Fruit fly (Drosophila melanogaster): Measurements from ENCODE around the gene Task7.
A peak's percentile ranks its signal among the peaks of the same experiment; 100 is the strongest.

Task7 gene

DNA sequence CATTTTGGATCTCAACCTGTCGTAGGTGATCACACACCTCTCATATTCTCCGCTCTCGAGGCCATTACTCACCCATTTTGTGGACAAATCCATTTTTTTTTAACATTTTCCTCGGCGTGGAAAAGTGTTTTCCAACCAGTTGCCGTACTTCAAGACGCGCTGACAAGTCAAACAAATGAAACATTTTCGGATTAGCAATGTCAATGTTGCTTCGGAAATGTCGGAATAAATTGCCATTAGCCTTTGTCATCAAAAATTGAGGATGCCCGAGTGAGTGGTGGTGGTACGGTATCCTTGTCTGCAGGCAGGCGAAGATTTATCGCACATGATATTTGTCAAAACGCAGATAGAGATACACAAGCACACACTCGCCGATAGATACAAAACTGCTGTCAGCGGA, 15.2 kb upstream of the Task7 start:
- no peak for TF ChIP-seq sv (GFP tag; optimal IDR thresholded peaks at IDR 0.05)
- TF ChIP-seq ey (GFP tag; optimal IDR thresholded peaks at IDR 0.05): no peak
- TF ChIP-seq dmrt93B (GFP tag; optimal IDR thresholded peaks at IDR 0.05): no peak
- no peak for TF ChIP-seq Abd-B (GFP tag; optimal IDR thresholded peaks at IDR 0.05)
- TF ChIP-seq br (GFP tag; optimal IDR thresholded peaks at IDR 0.05): no peak
- no peak for TF ChIP-seq N (GFP tag; optimal IDR thresholded peaks at IDR 0.05)
- no peak for TF ChIP-seq Myc (optimal IDR thresholded peaks at IDR 0.05)
- no peak for TF ChIP-seq lola (GFP tag; optimal IDR thresholded peaks at IDR 0.05)
- no peak for TF ChIP-seq CrebA (GFP tag; optimal IDR thresholded peaks at IDR 0.05; ENCODE audit: borderline replicate concordance)
- no peak for TF ChIP-seq CG9705 (GFP tag; optimal IDR thresholded peaks at IDR 0.05)
- TF ChIP-seq Rel (GFP tag; optimal IDR thresholded peaks at IDR 0.05): no peak
- no peak for TF ChIP-seq Rel (tag; optimal IDR thresholded peaks at IDR 0.05)
- no peak for TF ChIP-seq jim (GFP tag; optimal IDR thresholded peaks at IDR 0.05)
- TF ChIP-seq dsf (GFP tag; optimal IDR thresholded peaks at IDR 0.05; ENCODE audit: borderline replicate concordance): no peak
- TF ChIP-seq Dfd (GFP tag; optimal IDR thresholded peaks at IDR 0.05): no peak
- no peak for TF ChIP-seq Hr83 (GFP tag; optimal IDR thresholded peaks at IDR 0.05; ENCODE audit: poor library complexity, severe bottlenecking)
- no peak for TF ChIP-seq woc (GFP tag; optimal IDR thresholded peaks at IDR 0.05)

DNA sequence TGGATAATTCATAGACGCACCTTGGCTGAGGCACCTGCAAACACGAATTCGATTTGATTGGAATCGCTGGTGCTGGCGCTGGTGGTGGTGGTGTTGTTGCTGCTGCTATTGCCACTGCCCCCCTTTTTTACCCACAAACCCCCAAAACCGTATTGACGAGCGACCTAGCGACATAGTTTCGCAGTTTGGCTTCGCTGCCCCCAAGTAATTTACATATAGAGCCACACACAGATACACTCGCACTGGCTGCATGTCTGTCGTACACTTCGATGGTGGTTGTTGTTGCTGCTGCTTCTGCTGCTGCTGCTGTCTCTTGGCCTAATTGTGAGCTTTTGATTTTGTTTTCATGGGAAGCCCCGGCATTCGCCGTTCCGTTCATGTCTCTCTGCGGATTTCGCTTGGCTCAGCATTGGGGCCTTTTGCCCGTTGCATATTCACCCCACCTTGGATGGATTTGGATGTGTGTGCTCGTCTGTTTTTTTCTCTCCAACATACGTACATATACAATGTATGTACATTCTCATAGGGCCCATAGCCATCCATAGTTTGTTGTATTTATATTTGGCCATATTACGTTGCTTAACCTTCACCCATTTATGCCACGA, 12.1 kb upstream of the Task7 start:
- TF ChIP-seq woc (GFP tag; optimal IDR thresholded peaks at IDR 0.05) (no peak), Rel (GFP tag; optimal IDR thresholded peaks at IDR 0.05) (no peak), Rel (tag; optimal IDR thresholded peaks at IDR 0.05) (peak; percentile 31), HLH106 (tag; optimal IDR thresholded peaks at IDR 0.05) (no peak), Myc (optimal IDR thresholded peaks at IDR 0.05) (no peak)

DNA sequence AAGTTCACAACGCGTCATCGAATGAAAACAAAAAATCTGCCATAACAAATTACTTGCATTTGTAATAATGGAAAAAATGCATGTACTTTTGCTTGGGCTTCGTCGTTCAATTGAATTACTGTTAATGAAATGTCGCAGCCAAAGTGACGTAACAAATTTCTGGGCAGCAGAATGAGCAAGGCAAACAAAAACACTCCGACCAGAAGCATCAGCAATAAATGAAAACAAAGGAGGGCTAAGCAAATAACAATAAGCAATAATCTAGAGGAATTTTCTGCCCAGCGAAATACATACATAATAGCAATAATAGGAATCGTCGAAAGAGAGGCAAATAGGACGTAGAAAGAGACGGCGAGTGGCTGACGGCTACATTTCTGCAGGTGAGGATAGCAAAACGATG, 10.2 kb upstream of the Task7 start:
- TF ChIP-seq Rel (GFP tag; optimal IDR thresholded peaks at IDR 0.05): no peak
- TF ChIP-seq Rel (tag; optimal IDR thresholded peaks at IDR 0.05): no peak
- TF ChIP-seq dsf (GFP tag; optimal IDR thresholded peaks at IDR 0.05; ENCODE audit: borderline replicate concordance): no peak
- TF ChIP-seq rgr (GFP tag; optimal IDR thresholded peaks at IDR 0.05): no peak
- TF ChIP-seq Abd-B (GFP tag; optimal IDR thresholded peaks at IDR 0.05): no peak
- no peak for TF ChIP-seq HLH106 (tag; optimal IDR thresholded peaks at IDR 0.05)
- no peak for TF ChIP-seq dmrt93B (GFP tag; optimal IDR thresholded peaks at IDR 0.05)
- TF ChIP-seq lola (GFP tag; optimal IDR thresholded peaks at IDR 0.05): no peak
- TF ChIP-seq brk (GFP tag; optimal IDR thresholded peaks at IDR 0.05): no peak
- TF ChIP-seq usp (GFP tag; optimal IDR thresholded peaks at IDR 0.05): no peak
- TF ChIP-seq Dif (GFP tag; optimal IDR thresholded peaks at IDR 0.05; ENCODE audit: partially characterized antibody): no peak
- TF ChIP-seq h (GFP tag; optimal IDR thresholded peaks at IDR 0.05): no peak
- no peak for TF ChIP-seq N (GFP tag; optimal IDR thresholded peaks at IDR 0.05)
- TF ChIP-seq sv (GFP tag; optimal IDR thresholded peaks at IDR 0.05): no peak
- TF ChIP-seq jim (GFP tag; optimal IDR thresholded peaks at IDR 0.05): no peak
- TF ChIP-seq br (GFP tag; optimal IDR thresholded peaks at IDR 0.05): no peak
- TF ChIP-seq woc (GFP tag; optimal IDR thresholded peaks at IDR 0.05): no peak

DNA sequence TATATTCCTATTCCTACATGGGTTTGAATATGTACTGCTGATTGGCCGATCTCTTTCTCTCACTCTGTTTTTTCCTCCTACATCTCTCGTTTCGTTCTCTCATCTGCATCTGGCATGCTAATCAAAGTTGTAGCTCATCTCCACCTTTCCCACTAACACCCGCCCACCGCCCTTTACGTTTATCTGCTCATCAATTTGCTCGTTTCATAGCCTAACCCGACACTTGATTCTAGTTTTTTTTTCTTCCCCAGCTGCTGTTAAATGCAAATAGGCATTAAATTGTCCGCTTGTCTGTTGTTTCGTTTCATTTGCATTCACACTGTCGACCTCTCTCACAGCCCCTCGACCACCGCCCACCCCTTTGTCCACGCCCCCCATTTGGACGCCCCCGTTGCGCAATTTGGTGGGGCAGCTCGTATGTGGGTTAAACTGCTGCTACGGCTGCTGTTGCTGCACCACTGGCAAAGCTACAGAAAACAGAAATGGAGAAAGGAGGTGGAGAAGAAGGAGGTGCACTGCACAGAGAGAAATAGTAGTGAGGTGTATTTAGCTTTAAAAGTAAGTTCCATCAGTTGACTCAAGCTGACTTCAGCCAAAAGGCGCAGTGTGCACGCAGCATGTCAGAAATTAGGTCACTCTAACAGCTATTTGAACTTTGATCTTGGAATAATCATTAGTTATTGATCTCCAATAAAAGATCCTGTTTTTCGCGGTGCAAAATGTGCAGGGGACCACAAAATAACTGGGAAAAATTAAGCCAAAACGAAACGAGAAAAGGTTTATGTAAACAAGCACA, 8.5 kb upstream of the Task7 start:
- no peak for TF ChIP-seq rgr (GFP tag; optimal IDR thresholded peaks at IDR 0.05)
- TF ChIP-seq dmrt93B (GFP tag; optimal IDR thresholded peaks at IDR 0.05): no peak
- TF ChIP-seq foxo (GFP tag; optimal IDR thresholded peaks at IDR 0.05): peak in 1 of 2 experiments; percentile 19
- TF ChIP-seq tai (GFP tag; optimal IDR thresholded peaks at IDR 0.05): no peak
- TF ChIP-seq br (GFP tag; optimal IDR thresholded peaks at IDR 0.05): no peak
- TF ChIP-seq jim (GFP tag; optimal IDR thresholded peaks at IDR 0.05): no peak
- TF ChIP-seq CG32264 (GFP tag; optimal IDR thresholded peaks at IDR 0.05): no peak
- no peak for TF ChIP-seq h (GFP tag; optimal IDR thresholded peaks at IDR 0.05)
- TF ChIP-seq CG9705 (GFP tag; optimal IDR thresholded peaks at IDR 0.05): no peak
- no peak for TF ChIP-seq Dif (GFP tag; optimal IDR thresholded peaks at IDR 0.05; ENCODE audit: partially characterized antibody)
- no peak for TF ChIP-seq Hr78 (GFP tag; optimal IDR thresholded peaks at IDR 0.05)
- no peak for TF ChIP-seq brk (GFP tag; optimal IDR thresholded peaks at IDR 0.05)
- no peak for TF ChIP-seq Vsx2 (GFP tag; optimal IDR thresholded peaks at IDR 0.05; ENCODE audit: partially characterized antibody)
- no peak for TF ChIP-seq N (GFP tag; optimal IDR thresholded peaks at IDR 0.05)
- TF ChIP-seq Jra (GFP tag; optimal IDR thresholded peaks at IDR 0.05): no peak
- peak; percentile 2 for TF ChIP-seq psq (GFP tag; optimal IDR thresholded peaks at IDR 0.05)
